Worm (Caenorhabditis elegans): ENCODE data around the gene lin-3.

DNA sequence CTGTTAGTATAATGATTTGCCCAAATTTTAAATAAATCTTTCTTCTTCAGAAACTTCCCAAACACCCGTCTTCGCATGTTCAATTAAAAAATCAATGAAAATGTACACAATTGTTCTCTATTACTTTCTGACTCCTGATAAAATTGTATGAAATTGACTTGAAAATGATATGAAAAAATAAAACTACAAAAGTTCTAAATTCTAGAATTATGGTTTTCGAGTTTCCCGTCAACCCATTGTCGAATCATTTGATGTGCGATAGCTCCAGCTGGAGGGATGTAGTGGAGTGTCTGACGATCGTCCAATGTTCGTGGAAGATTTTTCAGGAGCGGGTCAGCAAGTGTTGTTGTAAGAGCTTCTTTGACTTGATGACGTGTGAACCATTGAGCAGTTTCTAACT, 44.2 kb upstream of the lin-3 start:
- no peak for TF ChIP-seq ets-4 (tag; optimal IDR thresholded peaks at IDR 0.05)
- TF ChIP-seq nhr-232 (tag; optimal IDR thresholded peaks at IDR 0.05): no peak
- TF ChIP-seq unc-3 (GFP tag; conservative IDR thresholded peaks at IDR 0.05): no peak
- no peak for TF ChIP-seq unc-3 (tag; optimal IDR thresholded peaks at IDR 0.05)
- no peak for TF ChIP-seq sdc-2 (tag; optimal IDR thresholded peaks at IDR 0.05)
- no peak for TF ChIP-seq nhr-11 (tag; optimal IDR thresholded peaks at IDR 0.05)
- TF ChIP-seq tbx-2 (tag; optimal IDR thresholded peaks at IDR 0.05): no peak
- no peak for TF ChIP-seq pax-1 (tag; optimal IDR thresholded peaks at IDR 0.05)
- TF ChIP-seq elt-2 (tag; optimal IDR thresholded peaks at IDR 0.05): no peak
- no peak for TF ChIP-seq unc-86 (tag; optimal IDR thresholded peaks at IDR 0.05)
